Worm (Caenorhabditis elegans): Measurements from ENCODE around the gene ceh-79.

ce11 chrV:13351773-13352172 is 50.1 kb downstream of the ceh-79 start:
- TF ChIP-seq unc-62 (GFP tag; optimal IDR thresholded peaks at IDR 0.05) (no peak), ets-4 (GFP tag; optimal IDR thresholded peaks at IDR 0.05) (no peak), akir-1 (GFP tag; optimal IDR thresholded peaks at IDR 0.05) (no peak), F49E8.2 (tag; optimal IDR thresholded peaks at IDR 0.05; ENCODE audit: insufficient read depth) (no peak), nfya-2 (GFP tag; IDR thresholded peaks at IDR 0.05) (no peak), somi-1 (GFP tag; optimal IDR thresholded peaks at IDR 0.05) (no peak), ceh-91 (GFP tag; IDR thresholded peaks at IDR 0.05) (no peak), snpc-4 (GFP tag; optimal IDR thresholded peaks at IDR 0.05) (no peak), snpc-4 (tag; optimal IDR thresholded peaks at IDR 0.05) (no peak), nhr-179 (tag; optimal IDR thresholded peaks at IDR 0.05) (no peak), Y95B8A.8 (GFP tag; IDR thresholded peaks at IDR 0.05) (no peak), tbp1 (GFP tag; optimal IDR thresholded peaks at IDR 0.05) (no peak)
